Worm (Caenorhabditis elegans) whole organism, L3 larva: ENCODE measurements around the gene nape-2.

Experiments used
- ZK546.5 ChIP-seq: sonication (generic microtip); optimal IDR thresholded peaks from 2 replicates; lab custom pipeline; 2017; ENCODE audit warnings: missing biosample characterization, missing genetic modification characterization
- ama-1 ChIP-seq: fragments of 150-350 bp; optimal IDR thresholded peaks from 2 replicates; lab custom pipeline; 2018
- egl-27 ChIP-seq: sonication (generic microtip); optimal IDR thresholded peaks from 4 replicates; lab custom pipeline; 2017; ENCODE audit warnings: missing biosample characterization, missing genetic modification reagents, missing genetic modification characterization
- lin-15B ChIP-seq: fragments of 150-350 bp; optimal IDR thresholded peaks from 2 replicates; lab custom pipeline; 2014; ENCODE audit warnings: missing biosample characterization, missing genetic modification characterization
- nhr-237 ChIP-seq: fragments of 150-350 bp; optimal IDR thresholded peaks from 2 replicates; lab custom pipeline; 2014; ENCODE audit warnings: missing biosample characterization, missing genetic modification characterization
- unc-62 ChIP-seq: fragments of 150-350 bp; sonication (generic microtip); optimal IDR thresholded peaks from 4 replicates; lab custom pipeline; 2014; ENCODE audit warnings: missing biosample characterization, missing genetic modification reagents, missing genetic modification characterization

ce11 chrIV:3765457-3765856 is 26.7 kb upstream of the nape-2 start:
- TF ChIP-seq ama-1 (no peak), unc-62 (GFP tag; lab: Kevin White, UChicago) (no peak), ZK546.5 (tag; lab: Kevin White, UChicago) (no peak), egl-27 (tag; lab: Kevin White, UChicago) (no peak), lin-15B (tag; lab: Kevin White, UChicago) (no peak), nhr-237 (no peak)
